Worm (Caenorhabditis elegans) whole organism, early embryonic: ENCODE measurements around the gene trp-1.

Experiments used
- B0310.2 ChIP-seq: sonication (generic microtip); optimal IDR thresholded peaks from 2 replicates; lab custom pipeline; 2016; ENCODE audit warnings: mild to moderate bottlenecking, missing genetic modification characterization, missing compliant biosample characterization
- F13C5.2 ChIP-seq: sonication (generic microtip); optimal IDR thresholded peaks from 2 replicates; lab custom pipeline; 2017; ENCODE audit warnings: mild to moderate bottlenecking, missing genetic modification characterization, inconsistent platforms, missing compliant biosample characterization
- aly-1 ChIP-seq: sonication (generic microtip); optimal IDR thresholded peaks from 2 replicates; lab custom pipeline; 2016; ENCODE audit warnings: missing genetic modification characterization, missing compliant biosample characterization
- ama-1 ChIP-seq: fragments of 150-350 bp; optimal IDR thresholded peaks from 2 replicates; lab custom pipeline; 2014
- ceh-13 ChIP-seq: fragments of 200-800 bp; sonication (Bioruptor generic); optimal IDR thresholded peaks from 2 replicates; lab custom pipeline; 2018; ENCODE audit warnings: mild to moderate bottlenecking, missing genetic modification characterization, missing compliant biosample characterization
- ceh-36 ChIP-seq: sonication (generic microtip); optimal IDR thresholded peaks from 2 replicates; lab custom pipeline; 2016; ENCODE audit warnings: missing genetic modification characterization, inconsistent platforms, missing compliant biosample characterization
- ets-7 ChIP-seq: sonication (generic microtip); optimal IDR thresholded peaks from 2 replicates; lab custom pipeline; 2016; ENCODE audit warnings: missing genotype, missing genetic modification characterization, missing compliant biosample characterization
- flt-1 ChIP-seq: fragments of 200-800 bp; sonication (Bioruptor generic); IDR thresholded peaks from 2 replicates; pipeline ENCODE4 v1.3.6; 2022; ENCODE audit warnings: missing genetic modification characterization, missing compliant biosample characterization
- hmbx-1 ChIP-seq: sonication (generic microtip); optimal IDR thresholded peaks from 2 replicates; lab custom pipeline; 2016; ENCODE audit warnings: mild to moderate bottlenecking, missing genetic modification characterization, missing compliant biosample characterization
- hmg-4 ChIP-seq: fragments of 200-800 bp; sonication (Bioruptor generic); optimal IDR thresholded peaks from 2 replicates; lab custom pipeline; 2018; ENCODE audit warnings: mild to moderate bottlenecking, missing genetic modification characterization, missing compliant biosample characterization
- hnd-1 ChIP-seq: sonication (generic microtip); optimal IDR thresholded peaks from 2 replicates; lab custom pipeline; 2016; ENCODE audit warnings: missing genetic modification characterization, missing compliant biosample characterization
- pes-1 ChIP-seq: fragments of 200-800 bp; sonication (Bioruptor generic); IDR thresholded peaks from 2 replicates; pipeline ENCODE4 v1.3.6; 2022; ENCODE audit warnings: missing genetic modification reagents, missing genetic modification characterization, missing compliant biosample characterization
- scrt-1 ChIP-seq: fragments of 200-800 bp; sonication (Bioruptor generic); IDR thresholded peaks from 2 replicates; pipeline ENCODE4 v1.3.6; 2022; ENCODE audit warnings: missing genetic modification characterization, missing compliant biosample characterization
- sea-1 ChIP-seq: fragments of 200-800 bp; sonication (Bioruptor generic); conservative IDR thresholded peaks from 2 replicates; pipeline ENCODE4 v1.3.6; 2022; ENCODE audit warnings: missing genetic modification characterization, missing compliant biosample characterization
- tbx-11 ChIP-seq: fragments of 200-800 bp; sonication (Bioruptor generic); IDR thresholded peaks from 2 replicates; pipeline ENCODE4 v1.3.6; 2022; ENCODE audit warnings: missing genetic modification characterization, missing compliant biosample characterization
- tbx-37 ChIP-seq: fragments of 200-800 bp; sonication (Bioruptor generic); conservative IDR thresholded peaks from 2 replicates; pipeline ENCODE4 v1.3.6; 2022; ENCODE audit warnings: missing genetic modification reagents, missing genetic modification characterization, missing compliant biosample characterization
- tra-4 ChIP-seq: sonication (generic microtip); optimal IDR thresholded peaks from 2 replicates; lab custom pipeline; 2017; ENCODE audit warnings: missing genetic modification characterization, missing compliant biosample characterization

Gene trp-1

DNA sequence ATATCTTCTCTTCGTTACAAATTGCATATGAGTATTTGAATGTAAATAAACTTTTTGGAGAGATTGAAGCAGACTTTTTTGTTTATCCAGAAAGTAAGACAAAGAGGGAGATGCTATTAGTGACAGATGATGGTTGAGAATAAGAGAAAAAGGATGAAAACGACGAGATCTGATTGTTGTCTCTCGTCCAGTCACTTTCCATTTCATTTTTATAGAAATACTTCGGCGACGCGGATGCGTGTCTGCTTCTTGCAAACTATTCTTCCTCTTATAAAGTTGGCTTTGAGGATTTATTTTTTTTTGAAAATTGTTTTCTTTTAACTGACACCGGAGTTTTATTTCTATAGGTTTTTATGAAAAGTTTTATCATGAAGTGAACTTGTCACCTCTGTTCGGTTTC lies 20.8 kb downstream of the trp-1 start:
- TF ChIP-seq scrt-1 = no peak
- TF ChIP-seq hmg-4 (GFP tag; lab: Kevin White, UChicago) = no peak
- no peak for TF ChIP-seq aly-1 (tag; lab: Kevin White, UChicago)
- no peak for TF ChIP-seq pes-1 (GFP tag; lab: Robert Waterston, UW)
- TF ChIP-seq B0310.2 (tag; lab: Kevin White, UChicago) = no peak
- TF ChIP-seq ceh-36 (tag; lab: Kevin White, UChicago) = no peak
- no peak for TF ChIP-seq tbx-37
- no peak for TF ChIP-seq flt-1 (GFP tag; lab: Robert Waterston, UW)

DNA sequence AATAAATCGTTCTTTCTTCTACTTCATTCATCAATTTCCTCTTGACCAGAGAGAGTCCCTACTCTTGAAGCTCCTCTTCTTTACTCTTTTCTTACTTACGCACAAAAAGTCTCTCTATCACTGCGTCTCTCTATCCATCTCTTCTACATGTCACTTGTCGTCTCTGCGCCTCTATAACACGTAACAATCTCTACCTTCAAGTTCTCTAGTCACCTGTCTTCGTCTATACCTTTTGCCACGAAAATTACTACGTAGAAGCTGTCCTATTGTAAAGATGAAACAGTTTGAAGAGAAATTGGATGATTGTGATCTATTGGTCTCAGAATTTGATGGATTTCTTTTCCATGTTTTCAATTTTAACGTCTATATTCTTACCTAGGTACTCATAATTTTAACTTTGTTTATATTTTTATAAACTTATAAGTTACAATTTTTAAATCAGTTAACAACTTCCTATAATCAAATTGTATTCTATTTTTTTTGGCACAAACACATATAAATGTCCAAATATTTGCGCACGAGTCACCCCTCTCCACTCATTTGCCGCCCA lies 22.0 kb downstream of the trp-1 start, which contains the start of gene C02D5.2:
C02D5.2 (plus strand) TSS at position 500 of the 550 bp plus-strand sequence.
- TF ChIP-seq ceh-36 (tag; lab: Kevin White, UChicago) = no peak
- no peak for TF ChIP-seq aly-1 (tag; lab: Kevin White, UChicago)
- TF ChIP-seq tbx-37 = no peak
- TF ChIP-seq ceh-13 (GFP tag; lab: Kevin White, UChicago) = no peak
- no peak for TF ChIP-seq ama-1 (lab: Kevin White, UChicago)
- no peak for TF ChIP-seq tbx-11 (GFP tag; lab: Robert Waterston, UW)
- TF ChIP-seq hmg-4 (GFP tag; lab: Kevin White, UChicago) = no peak
- TF ChIP-seq sea-1 (GFP tag; lab: Robert Waterston, UW) = no peak
- no peak for TF ChIP-seq pes-1 (GFP tag; lab: Robert Waterston, UW)
- no peak for TF ChIP-seq flt-1 (GFP tag; lab: Robert Waterston, UW)
- TF ChIP-seq tra-4 = no peak
- no peak for TF ChIP-seq B0310.2 (tag; lab: Kevin White, UChicago)

DNA sequence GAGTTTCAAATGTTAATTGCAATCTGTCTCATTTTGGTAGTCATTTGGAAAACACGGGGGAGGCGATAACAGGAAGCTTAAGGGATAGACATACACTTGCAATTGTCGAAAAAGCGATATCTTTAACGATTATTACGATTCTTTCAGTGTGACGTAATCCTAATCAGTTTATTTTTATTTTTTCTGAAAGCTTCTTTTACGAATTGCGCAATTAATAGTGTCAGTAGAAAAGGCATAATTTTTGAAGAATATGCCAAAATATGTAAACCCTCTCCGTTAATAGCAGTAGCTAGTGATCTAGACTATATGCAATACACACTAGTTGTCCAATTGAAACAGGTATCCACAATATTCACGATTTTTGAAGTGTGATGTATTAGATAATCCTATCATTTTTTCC lies 25.5 kb downstream of the trp-1 start:
- TF ChIP-seq hmg-4 (GFP tag; lab: Kevin White, UChicago) (no peak), sea-1 (GFP tag; lab: Robert Waterston, UW) (no peak), B0310.2 (tag; lab: Kevin White, UChicago) (no peak), flt-1 (GFP tag; lab: Robert Waterston, UW) (no peak), ceh-36 (tag; lab: Kevin White, UChicago) (no peak), ama-1 (lab: Kevin White, UChicago) (no peak), hmbx-1 (no peak), hnd-1 (tag; lab: Kevin White, UChicago) (no peak), aly-1 (tag; lab: Kevin White, UChicago) (no peak), tbx-37 (no peak), tra-4 (no peak), ets-7 (no peak), scrt-1 (no peak)

DNA sequence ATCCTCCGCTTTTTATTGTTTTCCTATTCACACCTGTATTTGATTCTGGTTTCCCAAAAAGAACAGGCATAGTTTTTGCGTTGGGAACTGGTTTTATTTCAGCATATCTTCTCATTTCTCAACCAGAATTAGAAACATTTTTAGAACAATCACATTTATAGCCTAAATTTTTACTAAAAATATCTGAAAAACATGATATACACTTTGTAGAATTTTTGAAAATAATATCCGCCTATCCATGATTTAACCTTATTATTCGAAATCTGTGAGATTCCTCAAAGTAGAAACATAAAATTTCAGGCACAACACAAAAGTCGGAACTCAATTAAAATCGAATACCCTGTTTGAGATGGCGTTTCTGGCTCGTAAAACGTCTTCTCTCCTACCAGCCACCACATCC lies 25.9 kb downstream of the trp-1 start, which contains the start of gene acdh-6:
acdh-6 (plus strand) TSS at position 301 of the 400 bp plus-strand sequence.
- TF ChIP-seq F13C5.2 (tag; lab: Kevin White, UChicago) (no peak), pes-1 (GFP tag; lab: Robert Waterston, UW) (no peak), ceh-13 (GFP tag; lab: Kevin White, UChicago) (no peak), tbx-37 (no peak), hmg-4 (GFP tag; lab: Kevin White, UChicago) (no peak), flt-1 (GFP tag; lab: Robert Waterston, UW) (no peak), tra-4 (no peak), B0310.2 (tag; lab: Kevin White, UChicago) (no peak), hnd-1 (tag; lab: Kevin White, UChicago) (no peak), ceh-36 (tag; lab: Kevin White, UChicago) (no peak), sea-1 (GFP tag; lab: Robert Waterston, UW) (no peak), ama-1 (lab: Kevin White, UChicago) (no peak), scrt-1 (no peak), tbx-11 (GFP tag; lab: Robert Waterston, UW) (no peak), aly-1 (tag; lab: Kevin White, UChicago) (no peak), hmbx-1 (no peak), ets-7 (no peak)

DNA sequence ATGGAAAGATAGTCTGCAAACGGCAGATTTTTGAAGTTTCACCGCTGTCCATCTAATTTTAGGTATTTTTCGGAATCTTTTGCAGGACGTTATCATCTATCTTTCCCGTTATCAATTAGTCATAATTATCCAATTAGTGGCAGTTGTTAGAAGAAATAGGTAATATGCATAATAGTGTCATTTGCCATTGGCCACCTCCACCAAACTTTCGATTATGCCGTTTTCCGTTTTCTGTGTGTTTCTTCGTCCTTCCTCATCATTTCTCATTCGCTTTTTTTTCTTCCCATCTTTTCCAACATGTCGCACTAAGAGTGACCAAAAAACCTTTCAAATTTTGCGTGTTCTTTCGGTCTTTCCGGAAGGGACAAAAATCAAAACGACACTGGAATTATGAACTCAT lies 29.4 kb downstream of the trp-1 start:
- no peak for TF ChIP-seq ceh-13 (GFP tag; lab: Kevin White, UChicago)
- TF ChIP-seq scrt-1 = no peak
- TF ChIP-seq ceh-36 (tag; lab: Kevin White, UChicago) = no peak
- no peak for TF ChIP-seq hmg-4 (GFP tag; lab: Kevin White, UChicago)

DNA sequence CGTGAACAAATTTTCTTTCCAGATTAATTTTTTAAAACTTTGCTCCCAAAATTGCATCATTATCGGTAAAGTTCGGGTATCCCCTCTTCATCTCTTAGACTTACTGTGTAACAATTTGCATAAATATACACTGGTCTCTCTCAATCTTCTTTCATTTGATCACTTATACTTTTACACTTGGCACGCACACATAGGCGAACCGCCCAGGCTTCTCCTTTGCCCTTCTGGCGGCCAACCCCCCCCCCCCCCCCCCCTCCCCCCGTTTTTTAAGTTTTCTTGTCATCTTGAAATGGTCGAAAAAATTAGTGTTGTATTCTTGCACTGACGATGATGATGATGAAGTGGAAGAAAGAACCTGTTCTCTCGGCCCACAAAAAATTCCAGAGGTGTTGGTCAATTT lies 35.4 kb downstream of the trp-1 start:
- TF ChIP-seq tbx-11 (GFP tag; lab: Robert Waterston, UW) (no peak), ets-7 (no peak), ceh-13 (GFP tag; lab: Kevin White, UChicago) (no peak), hnd-1 (tag; lab: Kevin White, UChicago) (no peak), hmbx-1 (no peak), ama-1 (lab: Kevin White, UChicago) (no peak), pes-1 (GFP tag; lab: Robert Waterston, UW) (no peak), ceh-36 (tag; lab: Kevin White, UChicago) (no peak), hmg-4 (GFP tag; lab: Kevin White, UChicago) (no peak), aly-1 (tag; lab: Kevin White, UChicago) (no peak), tbx-37 (no peak), sea-1 (GFP tag; lab: Robert Waterston, UW) (no peak)

DNA sequence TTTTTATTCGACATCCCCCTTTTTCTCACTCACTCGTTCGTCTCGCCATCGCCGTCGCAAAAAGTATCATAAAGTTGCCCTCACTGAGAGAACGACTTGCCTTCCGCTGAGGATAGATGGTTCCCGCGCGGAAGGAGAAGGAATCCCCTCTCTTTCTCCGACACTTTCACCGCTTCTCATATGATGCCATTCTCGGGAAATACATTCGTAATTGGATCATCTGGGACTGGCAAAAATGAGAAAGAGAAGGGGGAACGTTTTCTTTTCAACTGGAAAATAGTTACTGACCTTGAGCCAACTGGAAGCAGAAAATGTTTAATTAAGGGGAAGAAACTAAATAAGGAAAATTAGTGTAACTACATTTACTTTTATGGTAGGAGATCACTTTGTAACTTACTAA lies 36.9 kb downstream of the trp-1 start:
- TF ChIP-seq aly-1 (tag; lab: Kevin White, UChicago) = no peak
- no peak for TF ChIP-seq tbx-37
- TF ChIP-seq hnd-1 (tag; lab: Kevin White, UChicago) = no peak
- no peak for TF ChIP-seq ama-1 (lab: Kevin White, UChicago)
- TF ChIP-seq hmbx-1 = no peak
- no peak for TF ChIP-seq flt-1 (GFP tag; lab: Robert Waterston, UW)
- TF ChIP-seq hmg-4 (GFP tag; lab: Kevin White, UChicago) = no peak
- TF ChIP-seq tbx-11 (GFP tag; lab: Robert Waterston, UW) = no peak
- TF ChIP-seq B0310.2 (tag; lab: Kevin White, UChicago) = no peak
